Worm (Caenorhabditis elegans): Measurements from ENCODE around the gene C02F5.3.

Gene C02F5.3

ce11 chrIII:8245591-8245990 is at the start of gene C02F5.3:
Gene C02F5.3 (plus strand): TSS chrIII:8245891.
- TF ChIP-seq skn-1 (tag; optimal IDR thresholded peaks at IDR 0.05) (no peak), ceh-82 (tag; optimal IDR thresholded peaks at IDR 0.05) (no peak), egl-5 (tag; optimal IDR thresholded peaks at IDR 0.05) (no peak), nfya-1 (tag; optimal IDR thresholded peaks at IDR 0.05; ENCODE audit: insufficient read depth) (no peak), egl-27 (tag; optimal IDR thresholded peaks at IDR 0.05) (no peak), nhr-77 (tag; optimal IDR thresholded peaks at IDR 0.05) (no peak), ztf-11 (tag; optimal IDR thresholded peaks at IDR 0.05) (no peak), nhr-11 (tag; optimal IDR thresholded peaks at IDR 0.05) (no peak), elt-3 (tag; optimal IDR thresholded peaks at IDR 0.05) (no peak), eor-1 (tag; optimal IDR thresholded peaks at IDR 0.05) (no peak), pha-4 (tag; optimal IDR thresholded peaks at IDR 0.05) (no peak), zag-1 (tag; optimal IDR thresholded peaks at IDR 0.05) (no peak), fkh-2 (tag; optimal IDR thresholded peaks at IDR 0.05) (no peak), nhr-12 (tag; optimal IDR thresholded peaks at IDR 0.05) (no peak), nhr-28 (tag; optimal IDR thresholded peaks at IDR 0.05) (no peak), tbx-2 (tag; optimal IDR thresholded peaks at IDR 0.05) (no peak), aly-2 (tag; optimal IDR thresholded peaks at IDR 0.05) (no peak), lin-39 (tag; optimal IDR thresholded peaks at IDR 0.05) (no peak)

- TF ChIP-seq sea-2 (GFP tag; optimal IDR thresholded peaks at IDR 0.05), result no peak
- TF ChIP-seq nhr-76 (tag; optimal IDR thresholded peaks at IDR 0.05), result no peak
These were observed 46.6 kb upstream of the C02F5.3 start for ce11 chrIII:8199060-8199459.

ce11 chrIII:8201117-8201516 is 44.6 kb upstream of the C02F5.3 start, which contains the start of gene unc-36:
Gene unc-36 (minus strand): TSS chrIII:8201217.
- TF ChIP-seq lsy-12 (tag; optimal IDR thresholded peaks at IDR 0.05), result no peak
- TF ChIP-seq mml-1 (tag; optimal IDR thresholded peaks at IDR 0.05), result no peak
- TF ChIP-seq nfya-1 (tag; optimal IDR thresholded peaks at IDR 0.05; ENCODE audit: insufficient read depth), result no peak
- no peak for TF ChIP-seq R02D3.7 (tag; optimal IDR thresholded peaks at IDR 0.05)
- no peak for TF ChIP-seq elt-3 (tag; optimal IDR thresholded peaks at IDR 0.05)
- TF ChIP-seq elt-1 (tag; optimal IDR thresholded peaks at IDR 0.05), result no peak
- TF ChIP-seq ztf-11 (tag; optimal IDR thresholded peaks at IDR 0.05), result no peak
- TF ChIP-seq ceh-9 (tag; optimal IDR thresholded peaks at IDR 0.05), result no peak
- TF ChIP-seq zag-1 (tag; optimal IDR thresholded peaks at IDR 0.05), result no peak
- TF ChIP-seq eor-1 (tag; optimal IDR thresholded peaks at IDR 0.05), result no peak
- TF ChIP-seq fos-1 (tag; optimal IDR thresholded peaks at IDR 0.05), result no peak
- TF ChIP-seq nhr-43 (tag; optimal IDR thresholded peaks at IDR 0.05; ENCODE audit: poor library complexity, severe bottlenecking), result no peak
- TF ChIP-seq nhr-67 (tag; optimal IDR thresholded peaks at IDR 0.05), result no peak
- TF ChIP-seq nhr-12 (tag; optimal IDR thresholded peaks at IDR 0.05), result no peak
- TF ChIP-seq nhr-11 (tag; optimal IDR thresholded peaks at IDR 0.05), result no peak
- TF ChIP-seq pqm-1 (tag; optimal IDR thresholded peaks at IDR 0.05), result no peak
- no peak for TF ChIP-seq nhr-237 (tag; optimal IDR thresholded peaks at IDR 0.05)
- TF ChIP-seq nhr-76 (tag; optimal IDR thresholded peaks at IDR 0.05), result no peak
- TF ChIP-seq fkh-10 (GFP tag; optimal IDR thresholded peaks at IDR 0.05), result no peak
- no peak for TF ChIP-seq fkh-2 (tag; optimal IDR thresholded peaks at IDR 0.05)

ce11 chrIII:8201760-8202159 is 43.9 kb upstream of the C02F5.3 start:
- TF ChIP-seq daf-12 (tag; optimal IDR thresholded peaks at IDR 0.05) (no peak), snpc-4 (tag; optimal IDR thresholded peaks at IDR 0.05) (peak; percentile 43), skn-1 (tag; optimal IDR thresholded peaks at IDR 0.05) (no peak), nfya-1 (tag; optimal IDR thresholded peaks at IDR 0.05; ENCODE audit: insufficient read depth) (peak; percentile 77), eor-1 (tag; optimal IDR thresholded peaks at IDR 0.05) (no peak), elt-2 (tag; optimal IDR thresholded peaks at IDR 0.05) (no peak), unc-62 (GFP tag; optimal IDR thresholded peaks at IDR 0.05) (no peak), fos-1 (tag; optimal IDR thresholded peaks at IDR 0.05) (no peak), nhr-237 (tag; optimal IDR thresholded peaks at IDR 0.05) (no peak), nhr-43 (tag; optimal IDR thresholded peaks at IDR 0.05; ENCODE audit: poor library complexity, severe bottlenecking) (no peak), pha-4 (tag; optimal IDR thresholded peaks at IDR 0.05) (no peak), unc-39 (tag; optimal IDR thresholded peaks at IDR 0.05) (no peak), R02D3.7 (tag; optimal IDR thresholded peaks at IDR 0.05) (no peak), ceh-82 (tag; optimal IDR thresholded peaks at IDR 0.05) (no peak), fkh-10 (GFP tag; optimal IDR thresholded peaks at IDR 0.05) (no peak), nhr-28 (tag; optimal IDR thresholded peaks at IDR 0.05) (no peak), ZK546.5 (tag; optimal IDR thresholded peaks at IDR 0.05) (no peak), ceh-16 (tag; optimal IDR thresholded peaks at IDR 0.05) (no peak), sea-2 (GFP tag; optimal IDR thresholded peaks at IDR 0.05) (no peak), egl-5 (tag; optimal IDR thresholded peaks at IDR 0.05) (no peak), lin-15B (tag; optimal IDR thresholded peaks at IDR 0.05) (peak; percentile 33), nhr-67 (tag; optimal IDR thresholded peaks at IDR 0.05) (no peak), nhr-76 (tag; optimal IDR thresholded peaks at IDR 0.05) (no peak), ceh-28 (tag; optimal IDR thresholded peaks at IDR 0.05) (no peak), aly-2 (tag; optimal IDR thresholded peaks at IDR 0.05) (no peak), pqm-1 (tag; optimal IDR thresholded peaks at IDR 0.05) (no peak), elt-3 (tag; optimal IDR thresholded peaks at IDR 0.05) (no peak), ceh-9 (tag; optimal IDR thresholded peaks at IDR 0.05) (no peak), mml-1 (tag; optimal IDR thresholded peaks at IDR 0.05) (no peak), nhr-12 (tag; optimal IDR thresholded peaks at IDR 0.05) (no peak), egl-27 (tag; optimal IDR thresholded peaks at IDR 0.05) (no peak), lsy-12 (tag; optimal IDR thresholded peaks at IDR 0.05) (no peak), lin-39 (tag; optimal IDR thresholded peaks at IDR 0.05) (peak; percentile 60), ztf-4 (tag; optimal IDR thresholded peaks at IDR 0.05) (no peak), ztf-11 (tag; optimal IDR thresholded peaks at IDR 0.05) (no peak), elt-1 (tag; optimal IDR thresholded peaks at IDR 0.05) (no peak), tbx-2 (tag; optimal IDR thresholded peaks at IDR 0.05) (no peak), nhr-23 (tag; optimal IDR thresholded peaks at IDR 0.05) (no peak), nhr-11 (tag; optimal IDR thresholded peaks at IDR 0.05) (peak; percentile 5), zag-1 (tag; optimal IDR thresholded peaks at IDR 0.05) (no peak)
